Worm (Caenorhabditis elegans): Measurements from ENCODE around the gene mdmh-35.

The mdmh-35 gene

ce11 chrII:7809358-7809914, 46.1 kb downstream of the mdmh-35 start:
- TF ChIP-seq sox-4 (tag; optimal IDR thresholded peaks at IDR 0.05) (no peak), efl-1 (optimal IDR thresholded peaks at IDR 0.05) (no peak), efl-1 (GFP tag; optimal IDR thresholded peaks at IDR 0.05 in 1 of 2) (peak in 1 of 2 experiments; percentile 38), nhr-84 (tag; optimal IDR thresholded peaks at IDR 0.05) (no peak), lin-35 (GFP tag; optimal IDR thresholded peaks at IDR 0.05) (no peak)

ce11 chrII:7808950-7809349, 46.6 kb downstream of the mdmh-35 start:
- TF ChIP-seq nhr-19 (GFP tag; conservative IDR thresholded peaks at IDR 0.05) (peak; percentile 58), pqm-1 (tag; optimal IDR thresholded peaks at IDR 0.05) (peak; percentile 38), nhr-47 (tag; optimal IDR thresholded peaks at IDR 0.05) (peak; percentile 36), rnt-1 (tag; optimal IDR thresholded peaks at IDR 0.05) (peak; percentile 66), lin-39 (tag; optimal IDR thresholded peaks at IDR 0.05) (no peak), mep-1 (tag; optimal IDR thresholded peaks at IDR 0.05) (no peak), ceh-90 (tag; optimal IDR thresholded peaks at IDR 0.05) (no peak), snu-23 (GFP tag; optimal IDR thresholded peaks at IDR 0.05) (peak; percentile 45), sup-37 (GFP tag; optimal IDR thresholded peaks at IDR 0.05) (no peak), irx-1 (tag; optimal IDR thresholded peaks at IDR 0.05) (peak; percentile 13), efl-1 (optimal IDR thresholded peaks at IDR 0.05) (peak in 1 of 2 experiments; percentile 13), efl-1 (GFP tag; optimal IDR thresholded peaks at IDR 0.05 in 1 of 2) (peak in 1 of 2 experiments; percentile 94), elt-3 (tag; optimal IDR thresholded peaks at IDR 0.05) (peak in 1 of 6 experiments; percentile 4), grh-1 (GFP tag; IDR thresholded peaks at IDR 0.05) (0 out of 2 replicates have a peak, but pooled peaks have one; percentile 6), lin-35 (GFP tag; optimal IDR thresholded peaks at IDR 0.05) (peak in 1 of 2 experiments; percentile 61), Y116A8C.19 (tag; optimal IDR thresholded peaks at IDR 0.05; ENCODE audit: borderline replicate concordance) (no peak), isw-1 (GFP tag; IDR thresholded peaks at IDR 0.05) (no peak), tlp-1 (tag; optimal IDR thresholded peaks at IDR 0.05) (peak; percentile 25), lin-14 (GFP tag; optimal IDR thresholded peaks at IDR 0.05) (peak; percentile 78), nhr-90 (tag; optimal IDR thresholded peaks at IDR 0.05; ENCODE audit: poor library complexity) (peak; percentile 55), blmp-1 (tag; optimal IDR thresholded peaks at IDR 0.05) (peak; percentile 57), ceh-88 (GFP tag; IDR thresholded peaks at IDR 0.05) (no peak), zip-4 (GFP tag; optimal IDR thresholded peaks at IDR 0.05) (no peak), lin-13 (GFP tag; optimal IDR thresholded peaks at IDR 0.05) (no peak), C34B4.2 (tag; optimal IDR thresholded peaks at IDR 0.05) (no peak), nhr-20 (tag; optimal IDR thresholded peaks at IDR 0.05) (peak; percentile 52), tbx-2 (tag; optimal IDR thresholded peaks at IDR 0.05) (peak; percentile 7), nhr-71 (tag; optimal IDR thresholded peaks at IDR 0.05) (peak; percentile 70), mdl-1 (tag; optimal IDR thresholded peaks at IDR 0.05) (peak in 1 of 2 experiments; percentile 39), nhr-85 (tag) (peak; percentile 86), elt-2 (tag; optimal IDR thresholded peaks at IDR 0.05) (peak; percentile 94), dpl-1 (GFP tag; optimal IDR thresholded peaks at IDR 0.05) (no peak), swsn-7 (tag; optimal IDR thresholded peaks at IDR 0.05) (peak; percentile 40), lsy-2 (tag; optimal IDR thresholded peaks at IDR 0.05) (peak; percentile 17 to 20)

ce11 chrII:7808153-7808552, 47.4 kb downstream of the mdmh-35 start:
- TF ChIP-seq lin-14 (GFP tag; optimal IDR thresholded peaks at IDR 0.05) (peak; percentile 8), nhr-20 (tag; optimal IDR thresholded peaks at IDR 0.05) (peak; percentile 24), nhr-12 (tag; optimal IDR thresholded peaks at IDR 0.05) (no peak), ceh-88 (GFP tag; IDR thresholded peaks at IDR 0.05) (no peak), nhr-47 (tag; optimal IDR thresholded peaks at IDR 0.05) (no peak), nhr-85 (tag) (peak; percentile 77), C34B4.2 (tag; optimal IDR thresholded peaks at IDR 0.05) (no peak), zag-1 (tag; optimal IDR thresholded peaks at IDR 0.05) (no peak), fkh-4 (tag; optimal IDR thresholded peaks at IDR 0.05; ENCODE audit: borderline replicate concordance) (no peak), nhr-76 (tag; optimal IDR thresholded peaks at IDR 0.05) (no peak), nhr-71 (tag; optimal IDR thresholded peaks at IDR 0.05) (peak; percentile 23), aha-1 (tag; optimal IDR thresholded peaks at IDR 0.05) (no peak), grh-1 (GFP tag; IDR thresholded peaks at IDR 0.05) (peak; percentile 67), elt-3 (tag; optimal IDR thresholded peaks at IDR 0.05) (peak in 1 of 6 experiments; percentile 24), irx-1 (tag; optimal IDR thresholded peaks at IDR 0.05) (peak; percentile 12), efl-1 (optimal IDR thresholded peaks at IDR 0.05) (no peak), efl-1 (GFP tag; optimal IDR thresholded peaks at IDR 0.05 in 1 of 2) (peak in 1 of 2 experiments; percentile 91), mef-2 (tag; optimal IDR thresholded peaks at IDR 0.05) (no peak), lin-39 (tag; optimal IDR thresholded peaks at IDR 0.05) (no peak), rnt-1 (tag; optimal IDR thresholded peaks at IDR 0.05) (peak; percentile 18), blmp-1 (tag; optimal IDR thresholded peaks at IDR 0.05) (peak; percentile 71), snu-23 (GFP tag; optimal IDR thresholded peaks at IDR 0.05) (peak; percentile 28)
